Worm (Caenorhabditis elegans): ENCODE results near the gene ZK757.10.

The ZK757.10 gene

DNA sequence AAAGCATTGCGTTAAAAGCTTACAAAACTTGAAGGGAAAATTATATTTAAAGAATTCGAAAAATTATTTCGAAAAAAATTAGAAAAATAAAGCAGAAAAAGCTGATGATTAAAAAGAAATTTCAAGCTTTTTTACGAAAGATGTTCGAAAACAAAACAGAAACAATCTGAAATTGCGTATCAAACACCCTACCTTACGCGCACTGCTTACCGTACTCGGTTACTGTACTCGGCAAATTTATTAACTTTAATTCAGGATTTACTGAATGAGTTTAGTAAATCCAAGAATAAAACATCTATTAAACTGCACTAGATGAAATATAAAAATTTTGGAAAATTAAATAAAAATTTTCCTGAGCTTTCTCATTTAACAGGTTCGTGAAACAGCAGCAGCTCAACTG is 14.6 kb upstream of the ZK757.10 start:
- TF ChIP-seq nhr-11 (tag; optimal IDR thresholded peaks at IDR 0.05): no peak
- no peak for TF ChIP-seq nhr-67 (tag; optimal IDR thresholded peaks at IDR 0.05)
- no peak for TF ChIP-seq ceh-16 (tag; optimal IDR thresholded peaks at IDR 0.05)
- TF ChIP-seq mml-1 (tag; optimal IDR thresholded peaks at IDR 0.05): no peak
- TF ChIP-seq hmg-11 (tag; optimal IDR thresholded peaks at IDR 0.05): no peak
- no peak for TF ChIP-seq unc-62 (GFP tag; optimal IDR thresholded peaks at IDR 0.05)
- TF ChIP-seq lsy-12 (tag; optimal IDR thresholded peaks at IDR 0.05): no peak
- no peak for TF ChIP-seq nhr-23 (tag; optimal IDR thresholded peaks at IDR 0.05)
- no peak for TF ChIP-seq eor-1 (tag; optimal IDR thresholded peaks at IDR 0.05)
- no peak for TF ChIP-seq skn-1 (tag; optimal IDR thresholded peaks at IDR 0.05)
- no peak for TF ChIP-seq R02D3.7 (tag; optimal IDR thresholded peaks at IDR 0.05)
- TF ChIP-seq nhr-76 (tag; optimal IDR thresholded peaks at IDR 0.05): no peak

DNA sequence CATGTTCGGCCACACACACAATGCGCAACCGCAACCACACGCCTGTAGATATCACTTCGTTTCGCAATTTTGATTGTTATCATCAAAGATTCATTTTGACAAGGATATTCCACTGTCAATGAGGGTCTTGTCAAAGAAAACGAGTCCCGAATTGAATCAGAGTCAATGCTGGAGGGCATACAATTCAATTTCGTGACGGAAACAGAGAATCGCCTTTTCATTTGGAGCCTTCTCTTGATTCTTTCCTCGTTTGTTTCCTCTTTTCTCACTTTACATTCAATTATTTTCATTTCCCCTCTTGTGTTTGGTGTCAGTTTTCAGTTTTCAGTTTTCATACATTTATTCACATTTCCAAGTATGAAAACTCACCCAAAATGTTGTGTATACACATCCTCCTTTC is 9.7 kb upstream of the ZK757.10 start:
- TF ChIP-seq nhr-237 (tag; optimal IDR thresholded peaks at IDR 0.05) (no peak), lin-15B (tag; optimal IDR thresholded peaks at IDR 0.05) (no peak), R02D3.7 (tag; optimal IDR thresholded peaks at IDR 0.05) (no peak), sea-2 (GFP tag; optimal IDR thresholded peaks at IDR 0.05) (no peak), nhr-25 (tag; optimal IDR thresholded peaks at IDR 0.05) (no peak), nhr-23 (tag; optimal IDR thresholded peaks at IDR 0.05) (peak; percentile 41), eor-1 (tag; optimal IDR thresholded peaks at IDR 0.05) (no peak)

DNA sequence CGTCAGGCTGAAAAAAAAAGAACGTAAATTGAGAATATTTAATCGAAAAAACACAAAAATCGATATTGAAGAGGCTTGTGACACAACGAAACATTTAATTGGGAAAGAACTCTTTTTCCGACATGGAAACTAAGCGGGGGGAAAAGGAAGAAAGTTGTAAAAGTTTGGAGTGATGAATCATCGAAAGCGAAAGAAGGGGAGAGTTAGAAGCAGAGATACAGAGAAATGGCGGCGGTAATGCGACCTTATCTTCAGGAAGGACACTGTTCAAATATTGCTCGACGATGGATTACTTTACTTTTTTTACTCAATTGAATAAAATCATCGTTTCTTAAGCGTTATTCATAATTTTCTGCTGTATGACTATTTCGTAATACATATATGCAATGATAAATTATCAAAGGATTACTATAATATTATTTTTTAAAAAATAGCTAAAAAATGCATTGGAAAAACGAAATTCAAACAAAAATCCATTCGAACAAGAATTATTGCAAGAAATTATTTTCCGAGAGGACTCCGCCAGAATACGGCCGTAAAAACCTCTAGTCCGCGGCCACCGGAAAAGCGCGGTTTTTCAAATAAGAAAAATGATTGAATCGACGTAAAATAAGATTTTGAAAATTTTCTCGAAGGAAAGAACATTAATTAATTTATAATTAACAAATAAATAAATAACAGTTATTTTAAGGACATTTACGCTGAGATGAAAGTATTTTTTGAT is 9.1 kb upstream of the ZK757.10 start, which contains the start of gene dhhc-4:
Gene dhhc-4 (minus strand): TSS at position 13 of the 724 bp plus-strand sequence.
- TF ChIP-seq nhr-76 (tag; optimal IDR thresholded peaks at IDR 0.05): no peak
- TF ChIP-seq ceh-28 (tag; optimal IDR thresholded peaks at IDR 0.05): no peak
- TF ChIP-seq ztf-4 (tag; optimal IDR thresholded peaks at IDR 0.05): no peak
- peak; percentile 14 for TF ChIP-seq jun-1 (tag; optimal IDR thresholded peaks at IDR 0.05)
- TF ChIP-seq nhr-11 (tag; optimal IDR thresholded peaks at IDR 0.05): no peak
- TF ChIP-seq lsy-12 (tag; optimal IDR thresholded peaks at IDR 0.05): peak; percentile 52
- no peak for TF ChIP-seq fkh-2 (tag; optimal IDR thresholded peaks at IDR 0.05)
- TF ChIP-seq ama-1 (optimal IDR thresholded peaks at IDR 0.05): peak; percentile 6
- no peak for TF ChIP-seq sea-2 (GFP tag; optimal IDR thresholded peaks at IDR 0.05)
- TF ChIP-seq ceh-16 (tag; optimal IDR thresholded peaks at IDR 0.05): no peak
- TF ChIP-seq egl-27 (tag; optimal IDR thresholded peaks at IDR 0.05): no peak
- TF ChIP-seq fkh-10 (GFP tag; optimal IDR thresholded peaks at IDR 0.05): no peak
- no peak for TF ChIP-seq mml-1 (tag; optimal IDR thresholded peaks at IDR 0.05)
- no peak for TF ChIP-seq nhr-67 (tag; optimal IDR thresholded peaks at IDR 0.05)
- peak; percentile 86 for TF ChIP-seq nhr-43 (tag; optimal IDR thresholded peaks at IDR 0.05; ENCODE audit: poor library complexity, severe bottlenecking)
- TF ChIP-seq nfya-1 (tag; optimal IDR thresholded peaks at IDR 0.05; ENCODE audit: insufficient read depth): peak; percentile 68
- peak; percentile 30 for TF ChIP-seq fos-1 (tag; optimal IDR thresholded peaks at IDR 0.05)
- no peak for TF ChIP-seq nhr-237 (tag; optimal IDR thresholded peaks at IDR 0.05)
- TF ChIP-seq pqm-1 (tag; optimal IDR thresholded peaks at IDR 0.05): peak; percentile 20
- TF ChIP-seq ZK546.5 (tag; optimal IDR thresholded peaks at IDR 0.05): peak; percentile 33
- peak; percentile 26 for TF ChIP-seq R02D3.7 (tag; optimal IDR thresholded peaks at IDR 0.05)
- no peak for TF ChIP-seq nhr-28 (tag; optimal IDR thresholded peaks at IDR 0.05)
- no peak for TF ChIP-seq elt-3 (tag; optimal IDR thresholded peaks at IDR 0.05)
- TF ChIP-seq unc-62 (GFP tag; optimal IDR thresholded peaks at IDR 0.05): no peak
- no peak for TF ChIP-seq ceh-9 (tag; optimal IDR thresholded peaks at IDR 0.05)
- TF ChIP-seq daf-12 (tag; optimal IDR thresholded peaks at IDR 0.05): no peak
- no peak for TF ChIP-seq nhr-23 (tag; optimal IDR thresholded peaks at IDR 0.05)
- peak; percentile 42 for TF ChIP-seq lin-39 (tag; optimal IDR thresholded peaks at IDR 0.05)
- TF ChIP-seq nhr-25 (tag; optimal IDR thresholded peaks at IDR 0.05): no peak
- no peak for TF ChIP-seq zag-1 (tag; optimal IDR thresholded peaks at IDR 0.05)
- no peak for TF ChIP-seq aly-2 (tag; optimal IDR thresholded peaks at IDR 0.05)
- TF ChIP-seq unc-39 (tag; optimal IDR thresholded peaks at IDR 0.05): no peak
- no peak for TF ChIP-seq ztf-11 (tag; optimal IDR thresholded peaks at IDR 0.05)
- TF ChIP-seq hmg-11 (tag; optimal IDR thresholded peaks at IDR 0.05): no peak
- peak; percentile 47 for TF ChIP-seq ceh-82 (tag; optimal IDR thresholded peaks at IDR 0.05)
- TF ChIP-seq elt-1 (tag; optimal IDR thresholded peaks at IDR 0.05): peak; percentile 26
- no peak for TF ChIP-seq snpc-4 (tag; optimal IDR thresholded peaks at IDR 0.05)
- TF ChIP-seq tbx-2 (tag; optimal IDR thresholded peaks at IDR 0.05): peak; percentile 28
- peak; percentile 11 for TF ChIP-seq pha-4 (tag; optimal IDR thresholded peaks at IDR 0.05)
- TF ChIP-seq skn-1 (tag; optimal IDR thresholded peaks at IDR 0.05): no peak
- TF ChIP-seq lin-15B (tag; optimal IDR thresholded peaks at IDR 0.05): peak; percentile 52
- no peak for TF ChIP-seq eor-1 (tag; optimal IDR thresholded peaks at IDR 0.05)
- TF ChIP-seq mdl-1 (tag; optimal IDR thresholded peaks at IDR 0.05): no peak
- no peak for TF ChIP-seq nhr-12 (tag; optimal IDR thresholded peaks at IDR 0.05)
- TF ChIP-seq nhr-77 (tag; optimal IDR thresholded peaks at IDR 0.05): no peak
- TF ChIP-seq egl-5 (tag; optimal IDR thresholded peaks at IDR 0.05): peak; percentile 50
- peak; percentile 39 for TF ChIP-seq elt-2 (tag; optimal IDR thresholded peaks at IDR 0.05)
